Worm (Caenorhabditis elegans): Measurements from ENCODE around the gene C50E3.5.

DNA sequence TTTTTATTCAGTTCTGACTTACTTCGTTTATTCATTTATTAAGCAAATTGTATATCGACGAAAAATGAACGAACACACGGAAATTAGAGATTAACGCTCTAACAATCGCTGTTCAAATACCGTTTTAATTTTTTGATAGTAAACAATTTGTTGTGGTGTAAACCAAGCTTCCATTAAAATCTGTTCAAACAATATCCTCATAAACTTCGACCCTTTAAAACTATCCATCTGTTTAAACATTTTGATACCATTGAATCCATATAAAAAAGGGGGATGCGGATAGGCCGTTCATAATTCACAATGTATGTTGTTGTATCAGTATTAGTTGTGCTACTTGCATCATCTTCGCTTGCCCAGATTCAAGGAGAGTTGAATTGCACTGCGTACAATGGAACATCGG lies 38.8 kb downstream of the C50E3.5 start, which contains the start of gene F07C4.6:
- no peak for TF ChIP-seq nhr-12 (tag; optimal IDR thresholded peaks at IDR 0.05)
- TF ChIP-seq elt-1 (tag; optimal IDR thresholded peaks at IDR 0.05; ENCODE audit: borderline replicate concordance, insufficient read depth): no peak
- no peak for TF ChIP-seq snpc-4 (tag; optimal IDR thresholded peaks at IDR 0.05)
- no peak for TF ChIP-seq mep-1 (tag; optimal IDR thresholded peaks at IDR 0.05)
- no peak for TF ChIP-seq bed-3 (GFP tag; optimal IDR thresholded peaks at IDR 0.05)
- TF ChIP-seq unc-62 (GFP tag; optimal IDR thresholded peaks at IDR 0.05): no peak
- no peak for TF ChIP-seq lin-13 (tag; optimal IDR thresholded peaks at IDR 0.05)
- TF ChIP-seq ztf-11 (tag; optimal IDR thresholded peaks at IDR 0.05): no peak

All from whole organism, mixed stage, embryonic.